Worm (Caenorhabditis elegans): ENCODE results near the gene ZK930.7.

ce11 chrII:11868893-11869292 is 45.5 kb upstream of the ZK930.7 start:
- TF ChIP-seq lsy-2 (tag; optimal IDR thresholded peaks at IDR 0.05) (no peak), ztf-11 (tag; optimal IDR thresholded peaks at IDR 0.05) (no peak), dpl-1 (GFP tag; optimal IDR thresholded peaks at IDR 0.05) (no peak), unc-86 (tag; optimal IDR thresholded peaks at IDR 0.05) (no peak), nhr-77 (tag; optimal IDR thresholded peaks at IDR 0.05) (no peak), elt-3 (tag; optimal IDR thresholded peaks at IDR 0.05) (no peak), sox-4 (tag; optimal IDR thresholded peaks at IDR 0.05) (no peak), unc-98 (GFP tag; IDR thresholded peaks at IDR 0.05) (no peak), pqm-1 (tag; optimal IDR thresholded peaks at IDR 0.05) (no peak)

Data from whole organism, L1 larva.